Worm (Caenorhabditis elegans) whole organism, early embryonic: ENCODE results near the gene rbm-39.

Experiments used
- B0310.2 ChIP-seq: sonication (generic microtip); optimal IDR thresholded peaks from 2 replicates; lab custom pipeline; 2016; ENCODE audit warnings: mild to moderate bottlenecking, missing genetic modification characterization, missing compliant biosample characterization
- F13C5.2 ChIP-seq: sonication (generic microtip); optimal IDR thresholded peaks from 2 replicates; lab custom pipeline; 2017; ENCODE audit warnings: mild to moderate bottlenecking, missing genetic modification characterization, inconsistent platforms, missing compliant biosample characterization
- aly-1 ChIP-seq: sonication (generic microtip); optimal IDR thresholded peaks from 2 replicates; lab custom pipeline; 2016; ENCODE audit warnings: missing genetic modification characterization, missing compliant biosample characterization
- ama-1 ChIP-seq: fragments of 150-350 bp; optimal IDR thresholded peaks from 2 replicates; lab custom pipeline; 2014
- ceh-13 ChIP-seq: fragments of 200-800 bp; sonication (Bioruptor generic); optimal IDR thresholded peaks from 2 replicates; lab custom pipeline; 2018; ENCODE audit warnings: mild to moderate bottlenecking, missing genetic modification characterization, missing compliant biosample characterization
- ceh-36 ChIP-seq: sonication (generic microtip); optimal IDR thresholded peaks from 2 replicates; lab custom pipeline; 2016; ENCODE audit warnings: missing genetic modification characterization, inconsistent platforms, missing compliant biosample characterization
- ets-7 ChIP-seq: sonication (generic microtip); optimal IDR thresholded peaks from 2 replicates; lab custom pipeline; 2016; ENCODE audit warnings: missing genotype, missing genetic modification characterization, missing compliant biosample characterization
- flt-1 ChIP-seq: fragments of 200-800 bp; sonication (Bioruptor generic); IDR thresholded peaks from 2 replicates; pipeline ENCODE4 v1.3.6; 2022; ENCODE audit warnings: missing genetic modification characterization, missing compliant biosample characterization
- hmbx-1 ChIP-seq: sonication (generic microtip); optimal IDR thresholded peaks from 2 replicates; lab custom pipeline; 2016; ENCODE audit warnings: mild to moderate bottlenecking, missing genetic modification characterization, missing compliant biosample characterization
- hmg-4 ChIP-seq: fragments of 200-800 bp; sonication (Bioruptor generic); optimal IDR thresholded peaks from 2 replicates; lab custom pipeline; 2018; ENCODE audit warnings: mild to moderate bottlenecking, missing genetic modification characterization, missing compliant biosample characterization
- hnd-1 ChIP-seq: sonication (generic microtip); optimal IDR thresholded peaks from 2 replicates; lab custom pipeline; 2016; ENCODE audit warnings: missing genetic modification characterization, missing compliant biosample characterization
- pes-1 ChIP-seq: fragments of 200-800 bp; sonication (Bioruptor generic); IDR thresholded peaks from 2 replicates; pipeline ENCODE4 v1.3.6; 2022; ENCODE audit warnings: missing genetic modification reagents, missing genetic modification characterization, missing compliant biosample characterization
- scrt-1 ChIP-seq: fragments of 200-800 bp; sonication (Bioruptor generic); IDR thresholded peaks from 2 replicates; pipeline ENCODE4 v1.3.6; 2022; ENCODE audit warnings: missing genetic modification characterization, missing compliant biosample characterization
- sea-1 ChIP-seq: fragments of 200-800 bp; sonication (Bioruptor generic); conservative IDR thresholded peaks from 2 replicates; pipeline ENCODE4 v1.3.6; 2022; ENCODE audit warnings: missing genetic modification characterization, missing compliant biosample characterization
- tbx-11 ChIP-seq: fragments of 200-800 bp; sonication (Bioruptor generic); IDR thresholded peaks from 2 replicates; pipeline ENCODE4 v1.3.6; 2022; ENCODE audit warnings: missing genetic modification characterization, missing compliant biosample characterization
- tbx-37 ChIP-seq: fragments of 200-800 bp; sonication (Bioruptor generic); conservative IDR thresholded peaks from 2 replicates; pipeline ENCODE4 v1.3.6; 2022; ENCODE audit warnings: missing genetic modification reagents, missing genetic modification characterization, missing compliant biosample characterization
- tra-4 ChIP-seq: sonication (generic microtip); optimal IDR thresholded peaks from 2 replicates; lab custom pipeline; 2017; ENCODE audit warnings: missing genetic modification characterization, missing compliant biosample characterization

Gene rbm-39

ce11 chrIV:991647-992400 is 20.6 kb upstream of the rbm-39 start, which contains the start of gene lep-2:
lep-2 (plus strand) TSS chrIV:992283.
- TF ChIP-seq tra-4 (tag; lab: Kevin White, UChicago): no peak
- TF ChIP-seq sea-1 (GFP tag; lab: Robert Waterston, UW): no peak
- TF ChIP-seq ets-7 (tag; lab: Kevin White, UChicago): no peak
- TF ChIP-seq hmbx-1 (tag; lab: Kevin White, UChicago): no peak
- TF ChIP-seq scrt-1 (GFP tag; lab: Robert Waterston, UW): no peak

DNA sequence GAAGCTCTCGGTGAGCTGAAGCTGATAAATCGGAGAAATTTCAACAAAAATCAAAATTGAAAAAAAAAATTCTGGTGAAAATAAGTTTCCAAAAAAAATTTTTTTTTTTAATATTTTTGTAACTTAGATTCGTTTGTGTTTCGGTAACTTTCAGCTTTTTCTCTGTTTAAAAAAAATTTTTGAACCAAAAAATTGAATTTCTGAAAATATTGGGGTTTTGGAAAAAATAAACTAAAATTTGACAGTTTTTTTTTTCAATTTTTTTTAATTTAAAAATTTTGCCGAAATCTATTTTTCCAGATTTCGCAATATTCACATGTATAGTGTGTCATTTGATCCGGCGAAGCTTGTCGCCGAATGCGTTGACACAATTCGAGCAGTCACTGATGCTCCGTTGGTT is 13.5 kb upstream of the rbm-39 start, which contains the start of gene Y55F3AM.5:
TSS of gene Y55F3AM.5 (plus strand) at position 301 of the 400 bp plus-strand sequence.
- no peak for TF ChIP-seq hmg-4 (GFP tag; lab: Kevin White, UChicago)
- TF ChIP-seq sea-1 (GFP tag; lab: Robert Waterston, UW): no peak
- no peak for TF ChIP-seq tra-4 (tag; lab: Kevin White, UChicago)
- TF ChIP-seq flt-1 (GFP tag; lab: Robert Waterston, UW): no peak
- no peak for TF ChIP-seq aly-1 (tag; lab: Kevin White, UChicago)
- no peak for TF ChIP-seq scrt-1 (GFP tag; lab: Robert Waterston, UW)
- TF ChIP-seq B0310.2 (tag; lab: Kevin White, UChicago): no peak
- no peak for TF ChIP-seq ceh-13 (GFP tag; lab: Kevin White, UChicago)
- no peak for TF ChIP-seq hnd-1
- TF ChIP-seq ceh-36 (tag; lab: Kevin White, UChicago): no peak

ce11 chrIV:999675-1000074 is 12.7 kb upstream of the rbm-39 start:
- TF ChIP-seq tbx-11: no peak
- no peak for TF ChIP-seq tra-4 (tag; lab: Kevin White, UChicago)
- TF ChIP-seq sea-1 (GFP tag; lab: Robert Waterston, UW): no peak
- no peak for TF ChIP-seq B0310.2 (tag; lab: Kevin White, UChicago)
- TF ChIP-seq flt-1 (GFP tag; lab: Robert Waterston, UW): no peak
- TF ChIP-seq F13C5.2 (tag; lab: Kevin White, UChicago): no peak
- no peak for TF ChIP-seq scrt-1 (GFP tag; lab: Robert Waterston, UW)
- TF ChIP-seq ama-1: no peak
- TF ChIP-seq ets-7 (tag; lab: Kevin White, UChicago): no peak
- TF ChIP-seq tbx-37 (GFP tag; lab: Robert Waterston, UW): no peak
- no peak for TF ChIP-seq ceh-36 (tag; lab: Kevin White, UChicago)
- no peak for TF ChIP-seq ceh-13 (GFP tag; lab: Kevin White, UChicago)
- no peak for TF ChIP-seq hmg-4 (GFP tag; lab: Kevin White, UChicago)

DNA sequence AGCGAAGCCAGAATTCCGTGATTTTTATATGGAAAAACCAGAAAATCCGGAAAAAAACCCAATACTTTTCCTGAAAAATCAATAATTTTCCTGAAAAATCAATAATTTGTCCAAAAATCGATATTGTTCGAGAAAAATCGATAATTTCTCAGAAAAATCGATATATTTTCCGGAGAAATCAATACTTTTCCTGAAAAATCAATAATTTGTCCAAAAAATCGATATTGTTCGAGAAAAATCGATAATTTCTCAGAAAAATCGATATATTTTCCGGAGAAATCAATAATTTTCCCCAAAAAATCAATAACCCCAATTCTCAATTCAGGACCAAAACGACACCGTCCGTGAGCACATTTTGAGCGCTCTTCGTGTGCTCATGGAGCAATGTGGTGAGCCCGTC is 12.0 kb upstream of the rbm-39 start:
- TF ChIP-seq hmbx-1 (tag; lab: Kevin White, UChicago): no peak

DNA sequence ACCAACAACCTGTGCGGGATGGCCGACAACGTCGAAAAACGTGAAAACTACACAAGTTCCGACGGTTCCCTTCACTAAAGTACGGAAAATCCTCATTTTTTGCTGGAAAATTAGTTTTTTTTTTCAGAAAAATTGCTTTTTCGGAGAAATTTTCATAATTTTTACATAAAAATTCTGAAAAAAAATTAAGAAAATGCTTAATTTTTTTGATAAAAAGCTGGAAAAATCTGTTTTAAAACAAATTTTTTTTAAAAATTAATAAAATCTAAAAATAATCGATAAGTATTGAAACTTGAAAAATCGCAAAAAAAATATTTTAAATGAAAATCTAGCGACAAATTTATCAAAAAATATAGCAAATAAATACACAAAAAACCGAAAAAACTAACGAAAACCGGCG is 6.7 kb upstream of the rbm-39 start, which contains the start of gene immp-2:
TSS of gene immp-2 (minus strand) at position 101 of the 400 bp plus-strand sequence.
- TF ChIP-seq scrt-1 (GFP tag; lab: Robert Waterston, UW) (no peak), hmg-4 (GFP tag; lab: Kevin White, UChicago) (no peak), flt-1 (GFP tag; lab: Robert Waterston, UW) (no peak), tbx-37 (GFP tag; lab: Robert Waterston, UW) (no peak), aly-1 (tag; lab: Kevin White, UChicago) (no peak), ceh-36 (tag; lab: Kevin White, UChicago) (no peak)

ce11 chrIV:1006662-1007061 is 5.8 kb upstream of the rbm-39 start:
- TF ChIP-seq pes-1 (no peak), tbx-37 (GFP tag; lab: Robert Waterston, UW) (no peak), ceh-36 (tag; lab: Kevin White, UChicago) (no peak), hmbx-1 (tag; lab: Kevin White, UChicago) (no peak), hnd-1 (no peak), tra-4 (tag; lab: Kevin White, UChicago) (no peak), B0310.2 (tag; lab: Kevin White, UChicago) (no peak), aly-1 (tag; lab: Kevin White, UChicago) (no peak), ama-1 (no peak), scrt-1 (GFP tag; lab: Robert Waterston, UW) (no peak), ets-7 (tag; lab: Kevin White, UChicago) (no peak), tbx-11 (no peak), F13C5.2 (tag; lab: Kevin White, UChicago) (no peak), sea-1 (GFP tag; lab: Robert Waterston, UW) (no peak), ceh-13 (GFP tag; lab: Kevin White, UChicago) (no peak), flt-1 (GFP tag; lab: Robert Waterston, UW) (no peak)

ce11 chrIV:1009546-1009945 is 2.9 kb upstream of the rbm-39 start, which contains the start of gene Y55F3AM.9:
Y55F3AM.9 (minus strand) TSS chrIV:1009734.
- no peak for TF ChIP-seq B0310.2 (tag; lab: Kevin White, UChicago)
- no peak for TF ChIP-seq sea-1 (GFP tag; lab: Robert Waterston, UW)
- no peak for TF ChIP-seq tbx-11
- TF ChIP-seq ceh-13 (GFP tag; lab: Kevin White, UChicago): no peak
- no peak for TF ChIP-seq hnd-1
- TF ChIP-seq ama-1: no peak
- no peak for TF ChIP-seq tbx-37 (GFP tag; lab: Robert Waterston, UW)
- TF ChIP-seq scrt-1 (GFP tag; lab: Robert Waterston, UW): no peak
- no peak for TF ChIP-seq flt-1 (GFP tag; lab: Robert Waterston, UW)
- no peak for TF ChIP-seq F13C5.2 (tag; lab: Kevin White, UChicago)
- TF ChIP-seq ceh-36 (tag; lab: Kevin White, UChicago): no peak
- no peak for TF ChIP-seq tra-4 (tag; lab: Kevin White, UChicago)
- TF ChIP-seq ets-7 (tag; lab: Kevin White, UChicago): no peak
- no peak for TF ChIP-seq aly-1 (tag; lab: Kevin White, UChicago)
- TF ChIP-seq pes-1: no peak
- no peak for TF ChIP-seq hmbx-1 (tag; lab: Kevin White, UChicago)
- no peak for TF ChIP-seq hmg-4 (GFP tag; lab: Kevin White, UChicago)
